Fruit fly (Drosophila melanogaster) whole organism, embryonic: ENCODE measurements around the gene Cyp9f2.

ENCODE experiments used
- CG11093 ChIP-seq: fragments of 200-800 bp; sonication (Bioruptor generic); IDR thresholded peaks from 3 replicates; pipeline ENCODE4 v1.3.6; 2022; ENCODE audit warnings: missing biosample characterization, missing genetic modification characterization
- CG11560 ChIP-seq: fragments of 200-800 bp; sonication (Bioruptor generic); IDR thresholded peaks from 3 replicates; pipeline ENCODE4 v1.3.6; 2022; ENCODE audit warnings: missing biosample characterization, missing genetic modification characterization
- CG16815 ChIP-seq: fragments of 200-800 bp; sonication (Bioruptor generic); optimal IDR thresholded peaks from 3 replicates; lab custom pipeline; 2017; ENCODE audit warnings: missing biosample characterization, mild to moderate bottlenecking, missing genetic modification characterization
- CG7357 ChIP-seq: fragments of 200-800 bp; sonication (Bioruptor generic); IDR thresholded peaks from 3 replicates; pipeline ENCODE4 v1.3.6; 2022; ENCODE audit warnings: missing biosample characterization, missing genetic modification characterization
- CG8478 ChIP-seq: fragments of >200 bp; optimal IDR thresholded peaks from 2 replicates; lab custom pipeline; 2018
- HLH3B ChIP-seq: fragments of 200-800 bp; sonication (Bioruptor generic); IDR thresholded peaks from 2 replicates; pipeline ENCODE4 v1.3.6; 2022; ENCODE audit warnings: missing biosample characterization, missing genetic modification characterization
- Hey ChIP-seq: fragments of 200-800 bp; sonication (Bioruptor generic); optimal IDR thresholded peaks from 3 replicates; lab custom pipeline; 2018; ENCODE audit warnings: missing biosample characterization, mild to moderate bottlenecking, missing genetic modification characterization
- Mes4 ChIP-seq: fragments of 200-800 bp; sonication (Bioruptor generic); optimal IDR thresholded peaks from 2 replicates; lab custom pipeline; 2016; ENCODE audit warnings: missing biosample characterization, missing genetic modification characterization
- Spps ChIP-seq: fragments of 200-800 bp; sonication (Bioruptor generic); optimal IDR thresholded peaks from 2 replicates; lab custom pipeline; 2018; ENCODE audit warnings: missing biosample characterization, mild to moderate bottlenecking, missing genetic modification characterization
- h ChIP-seq: fragments of >200 bp; optimal IDR thresholded peaks from 2 replicates; lab custom pipeline; 2017
- kay ChIP-seq: fragments of 200-800 bp; sonication (Bioruptor generic); optimal IDR thresholded peaks from 2 replicates; lab custom pipeline; 2016; ENCODE audit warnings: missing biosample characterization, missing genetic modification characterization
- stc ChIP-seq: fragments of 200-800 bp; sonication (Bioruptor generic); IDR thresholded peaks from 2 replicates; pipeline ENCODE4 v1.3.6; 2022; ENCODE audit warnings: missing biosample characterization, missing genetic modification characterization

DNA sequence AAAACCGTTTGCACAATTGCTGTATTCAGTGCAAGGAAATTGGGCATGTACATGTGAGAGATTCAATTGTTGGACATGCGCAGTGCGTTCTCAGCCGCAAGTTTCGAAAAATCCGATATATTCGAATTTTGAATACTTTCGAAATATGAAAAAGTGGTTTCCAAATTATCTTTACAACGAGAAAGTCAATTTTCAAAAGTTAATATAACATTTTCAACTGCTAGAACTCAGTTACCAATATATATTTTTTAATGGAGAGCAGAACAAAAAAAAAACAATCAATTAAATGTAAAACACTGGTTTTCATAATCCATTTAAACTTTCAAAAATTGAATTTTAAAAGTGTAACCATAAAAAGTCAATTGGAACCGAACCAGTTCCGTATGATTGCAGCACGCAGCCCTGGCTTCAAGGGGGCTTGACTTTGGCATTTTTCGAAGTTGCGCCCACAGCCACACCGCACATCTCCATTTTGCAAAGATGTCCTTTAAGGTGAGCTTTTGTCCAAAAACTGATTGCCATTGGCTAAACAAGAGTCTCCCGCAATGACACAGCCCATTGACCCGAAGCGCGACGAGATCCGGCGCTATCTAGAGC is 16.6 kb upstream of the Cyp9f2 start, which contains the start of the genes Scgbeta and CG17202:
- TF ChIP-seq kay (GFP tag; lab: Kevin White, UChicago) = no peak
- no peak for TF ChIP-seq h
- TF ChIP-seq Hey (tag; lab: Kevin White, UChicago) = no peak
- TF ChIP-seq CG7357 (GFP tag; lab: Robert Waterston, UW) = no peak
- no peak for TF ChIP-seq CG11093
- TF ChIP-seq Spps (tag; lab: Kevin White, UChicago) = no peak
- no peak for TF ChIP-seq CG11560 (tag; lab: Robert Waterston, UW)
- TF ChIP-seq Mes4 (GFP tag; lab: Kevin White, UChicago) = no peak
- no peak for TF ChIP-seq CG16815
- TF ChIP-seq CG8478 (lab: Kevin White, UChicago) = no peak
- TF ChIP-seq HLH3B (GFP tag; lab: Robert Waterston, UW) = no peak
- TF ChIP-seq stc (GFP tag; lab: Robert Waterston, UW) = no peak
